Worm (Caenorhabditis elegans) whole organism, young adult: ENCODE measurements around the gene anp-1.

Experiments
- B0336.3 ChIP-seq: fragments of 200-800 bp; sonication (Bioruptor generic); IDR thresholded peaks from 2 replicates; pipeline ENCODE4 v1.3.6; 2022; ENCODE audit warnings: missing genetic modification characterization, missing compliant biosample characterization
- F55B11.4 ChIP-seq: sonication (generic microtip); optimal IDR thresholded peaks from 2 replicates; lab custom pipeline; 2016; ENCODE audit warnings: missing compliant biosample characterization, missing genetic modification characterization, borderline replicate concordance; ENCODE audit not compliant: insufficient read depth
- Y56A3A.18 ChIP-seq: fragments of 200-800 bp; sonication (Bioruptor generic); IDR thresholded peaks from 2 replicates; pipeline ENCODE4 v1.3.6; 2022; ENCODE audit warnings: missing genetic modification reagents, missing genetic modification characterization, missing compliant biosample characterization
- bed-1 ChIP-seq: fragments of 200-800 bp; sonication (Bioruptor generic); IDR thresholded peaks from 2 replicates; pipeline ENCODE4 v1.3.6; 2022; ENCODE audit warnings: missing genetic modification reagents, missing genetic modification characterization, missing compliant biosample characterization
- efl-1 ChIP-seq: fragments of 150-350 bp; optimal IDR thresholded peaks from 2 replicates; lab custom pipeline; 2014; ENCODE audit warnings: missing biosample characterization, missing genetic modification reagents, missing genetic modification characterization
- madf-6 ChIP-seq: fragments of 200-800 bp; sonication (Bioruptor generic); IDR thresholded peaks from 2 replicates; pipeline ENCODE4 v1.3.6; 2022; ENCODE audit warnings: missing genetic modification reagents, missing genetic modification characterization, missing compliant biosample characterization
- mcd-1 ChIP-seq: fragments of 200-800 bp; sonication (Bioruptor generic); IDR thresholded peaks from 2 replicates; pipeline ENCODE4 v1.3.6; 2022; ENCODE audit warnings: missing genetic modification reagents, missing genetic modification characterization, missing compliant biosample characterization
- mxl-1 ChIP-seq: sonication (generic microtip); optimal IDR thresholded peaks from 2 replicates; lab custom pipeline; 2016; ENCODE audit warnings: missing genetic modification characterization, missing compliant biosample characterization
- nfya-2 ChIP-seq: fragments of 200-800 bp; sonication (Bioruptor generic); IDR thresholded peaks from 2 replicates; pipeline ENCODE4 v1.3.6; 2022; ENCODE audit warnings: missing genetic modification reagents, missing genetic modification characterization, missing compliant biosample characterization
- nhr-120 ChIP-seq: fragments of 200-800 bp; sonication (Bioruptor generic); IDR thresholded peaks from 2 replicates; pipeline ENCODE4 v1.3.6; 2022; ENCODE audit warnings: missing genetic modification characterization, missing compliant biosample characterization
- nhr-90 ChIP-seq: sonication (generic microtip); optimal IDR thresholded peaks from 2 replicates; lab custom pipeline; 2016; ENCODE audit warnings: missing genotype, mild to moderate bottlenecking, missing genetic modification characterization, missing compliant biosample characterization
- sptf-2 ChIP-seq: fragments of 200-800 bp; sonication (Bioruptor generic); optimal IDR thresholded peaks from 2 replicates; lab custom pipeline; 2018; ENCODE audit warnings: mild to moderate bottlenecking, missing genetic modification characterization, missing compliant biosample characterization
- unc-62 ChIP-seq: fragments of 150-350 bp; optimal IDR thresholded peaks from 2 replicates; lab custom pipeline; 2014; ENCODE audit warnings: missing biosample characterization, missing genetic modification reagents, missing genetic modification characterization

ce11 chrV:12881396-12881795, 22.2 kb downstream of the anp-1 start:
- TF ChIP-seq B0336.3 (GFP tag; lab: Robert Waterston, UW), result no peak
- no peak for TF ChIP-seq mxl-1 (tag; lab: Kevin White, UChicago)
- TF ChIP-seq madf-6 (GFP tag; lab: Robert Waterston, UW), result no peak
- TF ChIP-seq bed-1 (GFP tag; lab: Robert Waterston, UW), result no peak
- TF ChIP-seq efl-1 (GFP tag; lab: Kevin White, UChicago), result no peak
- no peak for TF ChIP-seq Y56A3A.18 (GFP tag; lab: Robert Waterston, UW)
- TF ChIP-seq nhr-120 (GFP tag; lab: Robert Waterston, UW), result no peak
- TF ChIP-seq mcd-1 (GFP tag; lab: Robert Waterston, UW), result no peak
- TF ChIP-seq nhr-90 (tag; lab: Kevin White, UChicago), result no peak
- TF ChIP-seq sptf-2 (GFP tag; lab: Kevin White, UChicago), result no peak
- no peak for TF ChIP-seq nfya-2 (GFP tag; lab: Robert Waterston, UW)
- no peak for TF ChIP-seq F55B11.4 (tag; lab: Kevin White, UChicago)
- no peak for TF ChIP-seq unc-62 (GFP tag; lab: Kevin White, UChicago)
